ENCODE assay signal across 3 fruit fly cellular contexts in the genomic region with DNA sequence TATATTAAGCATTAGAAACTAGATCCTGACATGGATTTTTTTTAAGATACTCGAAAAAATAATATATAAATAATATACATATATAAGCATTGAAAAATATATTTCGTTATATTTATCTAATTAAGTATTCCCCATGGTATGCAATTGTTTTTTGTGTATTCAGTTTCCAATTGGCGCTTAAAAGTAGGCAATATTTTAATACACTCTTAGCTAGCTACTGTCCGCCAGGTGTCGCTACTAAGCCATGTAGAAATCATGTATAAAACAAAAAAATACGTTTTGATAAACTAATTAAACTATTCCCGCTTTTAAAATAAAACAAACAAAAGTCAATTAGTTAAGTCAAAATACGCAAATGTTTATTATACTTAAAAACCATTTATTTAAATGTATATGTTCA.
TF ChIP-seq lines count a peak whose summit lies in the region.

No protein-coding gene starts in this region.

TF ChIP-seq in whole organism, adult, 20 proteins besides CTCF, POLR2A, EP300 and RAD21 (continued from another document):
- TF ChIP-seq CG5204 (GFP tag; optimal IDR thresholded peaks at IDR 0.05; lab: Kevin White, UChicago) (no peak), CG1620 (GFP tag; optimal IDR thresholded peaks at IDR 0.05; lab: Kevin White, UChicago) (peak; percentile 39), ovo (GFP tag; optimal IDR thresholded peaks at IDR 0.05; lab: Kevin White, UChicago) (no peak)

TF ChIP-seq in whole organism, embryonic, 481 proteins besides CTCF, POLR2A, EP300 and RAD21 (continued from another document and continues in another):
- TF ChIP-seq CG10979 (tag; optimal IDR thresholded peaks at IDR 0.05; lab: Kevin White, UChicago) (peak; percentile 63), E2f2 (GFP tag; IDR thresholded peaks at IDR 0.05; lab: Robert Waterston, UW) (peak; percentile 26; the same call in 1 of the 2 replicates), lmd (GFP tag; IDR thresholded peaks at IDR 0.05; lab: Robert Waterston, UW) (no peak; the same call in 1 of the 2 replicates), ken (GFP tag; IDR thresholded peaks at IDR 0.05; lab: Robert Waterston, UW) (no peak), odd (GFP tag; optimal IDR thresholded peaks at IDR 0.05; lab: Kevin White, UChicago) (peak; percentile 24), CG2712 (tag; optimal IDR thresholded peaks at IDR 0.05; lab: Kevin White, UChicago) (peak; percentile 64), CG4328 (GFP tag; optimal IDR thresholded peaks at IDR 0.05; lab: Kevin White, UChicago) (peak; percentile 48), twi (tag; optimal IDR thresholded peaks at IDR 0.05; lab: Kevin White, UChicago) (peak; percentile 20), CG6683 (GFP tag; optimal IDR thresholded peaks at IDR 0.05; lab: Kevin White, UChicago) (peak; percentile 7), lola (GFP tag; optimal IDR thresholded peaks at IDR 0.05; lab: Kevin White, UChicago) (no peak), dati (GFP tag; IDR thresholded peaks at IDR 0.05; lab: Robert Waterston, UW) (no peak), Lim3 (GFP tag; IDR thresholded peaks at IDR 0.05; lab: Robert Waterston, UW) (no peak), yki (optimal IDR thresholded peaks at IDR 0.05; lab: Kevin White, UChicago) (no peak), CG7271 (tag; optimal IDR thresholded peaks at IDR 0.05; lab: Kevin White, UChicago) (peak; percentile 37), ap (GFP tag; IDR thresholded peaks at IDR 0.05; lab: Robert Waterston, UW) (0 out of 2 replicates have a peak, but pooled peaks have one; percentile 13), E2f1 (GFP tag; IDR thresholded peaks at IDR 0.05; lab: Robert Waterston, UW) (no peak), row (GFP tag; IDR thresholded peaks at IDR 0.05; lab: Robert Waterston, UW) (no peak), CG11560 (tag; IDR thresholded peaks at IDR 0.05; lab: Robert Waterston, UW) (no peak), HmgD (GFP tag; optimal IDR thresholded peaks at IDR 0.05; lab: Kevin White, UChicago) (no peak), sens (GFP tag; lab: Kevin White, UChicago) (peak; percentile 89), ase (GFP tag; IDR thresholded peaks at IDR 0.05; lab: Robert Waterston, UW) (peak; percentile 45; the same call in 1 of the 3 replicates), Gug (GFP tag; IDR thresholded peaks at IDR 0.05; lab: Robert Waterston, UW) (no peak), dm (GFP tag; optimal IDR thresholded peaks at IDR 0.05; lab: Kevin White, UChicago) (no peak), CG7556 (GFP tag; optimal IDR thresholded peaks at IDR 0.05; lab: Kevin White, UChicago) (no peak), CG10431 (GFP tag; optimal IDR thresholded peaks at IDR 0.05; lab: Kevin White, UChicago) (peak; percentile 57), CG12769 (tag; optimal IDR thresholded peaks at IDR 0.05; lab: Kevin White, UChicago) (no peak), Trl (optimal IDR thresholded peaks at IDR 0.05; lab: Kevin White, UChicago) (no peak), Trl (GFP tag; optimal IDR thresholded peaks at IDR 0.05; lab: Kevin White, UChicago) (no peak), CG10959 (GFP tag; IDR thresholded peaks at IDR 0.05; lab: Robert Waterston, UW) (peak; percentile 21; the same call in 1 of the 2 replicates), Hmr (GFP tag; optimal IDR thresholded peaks at IDR 0.05; lab: Kevin White, UChicago) (peak; percentile 36), H2.0 (GFP tag; IDR thresholded peaks at IDR 0.05; lab: Robert Waterston, UW) (no peak), p53 (GFP tag; optimal IDR thresholded peaks at IDR 0.05; lab: Kevin White, UChicago) (no peak), Camta (GFP tag; optimal IDR thresholded peaks at IDR 0.05; lab: Kevin White, UChicago) (no peak), H15 (GFP tag; IDR thresholded peaks at IDR 0.05; lab: Robert Waterston, UW) (0 out of 3 replicates have a peak, but pooled peaks have one; percentile 38), Sin3A (optimal IDR thresholded peaks at IDR 0.05; lab: Kevin White, UChicago) (no peak), CG18764 (GFP tag; optimal IDR thresholded peaks at IDR 0.05; lab: Kevin White, UChicago) (peak; percentile 40), Pdp1 (GFP tag; optimal IDR thresholded peaks at IDR 0.05; lab: Kevin White, UChicago) (peak in 1 of 2 experiments; percentile 51), usp (GFP tag; optimal IDR thresholded peaks at IDR 0.05; lab: Kevin White, UChicago) (no peak), gt (GFP tag; IDR thresholded peaks at IDR 0.05; lab: Robert Waterston, UW) (no peak), Spps (tag; optimal IDR thresholded peaks at IDR 0.05; lab: Kevin White, UChicago) (peak; percentile 16), Drgx (GFP tag; IDR thresholded peaks at IDR 0.05; lab: Robert Waterston, UW) (no peak), CG13775 (GFP tag; optimal IDR thresholded peaks at IDR 0.05; lab: Kevin White, UChicago) (peak; percentile 32), CG12104 (GFP tag; optimal IDR thresholded peaks at IDR 0.05; lab: Kevin White, UChicago) (peak; percentile 79), salm (tag; optimal IDR thresholded peaks at IDR 0.05; lab: Kevin White, UChicago) (peak; percentile 4), fd3F (GFP tag; optimal IDR thresholded peaks at IDR 0.05; lab: Kevin White, UChicago) (peak; percentile 14), CG12391 (tag; optimal IDR thresholded peaks at IDR 0.05; lab: Kevin White, UChicago) (peak; percentile 43), br (optimal IDR thresholded peaks at IDR 0.05; lab: Kevin White, UChicago) (no peak), bcd (GFP tag; optimal IDR thresholded peaks at IDR 0.05; lab: Kevin White, UChicago) (peak; percentile 23), D (optimal IDR thresholded peaks at IDR 0.05; lab: Kevin White, UChicago) (no peak), D (GFP tag; optimal IDR thresholded peaks at IDR 0.05; lab: Kevin White, UChicago) (peak; percentile 51), CG12942 (GFP tag; optimal IDR thresholded peaks at IDR 0.05; lab: Kevin White, UChicago) (peak; percentile 20), CG31441 (GFP tag; IDR thresholded peaks at IDR 0.05; lab: Robert Waterston, UW) (peak; percentile 72), CG15269 (tag; optimal IDR thresholded peaks at IDR 0.05; lab: Kevin White, UChicago) (peak; percentile 53), wek (GFP tag; optimal IDR thresholded peaks at IDR 0.05; lab: Kevin White, UChicago) (no peak), zfh1 (GFP tag; IDR thresholded peaks at IDR 0.05; lab: Robert Waterston, UW) (no peak; the same call in 2 of the 3 replicates), Dip2 (GFP tag; IDR thresholded peaks at IDR 0.05; lab: Robert Waterston, UW) (no peak), amos (GFP tag; IDR thresholded peaks at IDR 0.05; lab: Robert Waterston, UW; ENCODE audit: partially characterized antibody) (peak; percentile 52; the same call in 1 of the 2 replicates), oc (tag; optimal IDR thresholded peaks at IDR 0.05; lab: Kevin White, UChicago) (no peak), Taf1 (GFP tag; IDR thresholded peaks at IDR 0.05; lab: Robert Waterston, UW) (no peak), CG6272 (GFP tag; IDR thresholded peaks at IDR 0.05; lab: Robert Waterston, UW) (no peak), CG10267 (tag; optimal IDR thresholded peaks at IDR 0.05; lab: Kevin White, UChicago) (peak; percentile 71), abd-A (tag; optimal IDR thresholded peaks at IDR 0.05; lab: Kevin White, UChicago) (no peak), esg (GFP tag; conservative IDR thresholded peaks at IDR 0.05; lab: Robert Waterston, UW) (no peak)

TF ChIP-seq in whole organism, prepupa, 60 proteins besides CTCF, POLR2A, EP300 and RAD21 (continued from another document):
- TF ChIP-seq CG1621 (tag; optimal IDR thresholded peaks at IDR 0.05; lab: Kevin White, UChicago), result no peak
- peak in 1 of 2 experiments; percentile 11 for TF ChIP-seq salr (GFP tag; optimal IDR thresholded peaks at IDR 0.05; lab: Kevin White, UChicago)
- no peak for TF ChIP-seq eg (GFP tag; IDR thresholded peaks at IDR 0.05; lab: Robert Waterston, UW)
- peak; percentile 59 for TF ChIP-seq pdm3 (GFP tag; optimal IDR thresholded peaks at IDR 0.05; lab: Kevin White, UChicago)
- no peak for TF ChIP-seq CG16779 (tag; optimal IDR thresholded peaks at IDR 0.05; lab: Kevin White, UChicago)
- peak; percentile 55 for TF ChIP-seq topi (GFP tag; optimal IDR thresholded peaks at IDR 0.05; lab: Kevin White, UChicago)
- TF ChIP-seq CG6808 (GFP tag; optimal IDR thresholded peaks at IDR 0.05; lab: Kevin White, UChicago), result no peak
- TF ChIP-seq Ets96B (tag; optimal IDR thresholded peaks at IDR 0.05; lab: Kevin White, UChicago), result peak; percentile 11
- TF ChIP-seq dac (GFP tag; optimal IDR thresholded peaks at IDR 0.05; lab: Kevin White, UChicago), result no peak
- TF ChIP-seq CG10669 (GFP tag; optimal IDR thresholded peaks at IDR 0.05; lab: Kevin White, UChicago), result peak; percentile 11
- TF ChIP-seq CG6854 (GFP tag; optimal IDR thresholded peaks at IDR 0.05; lab: Kevin White, UChicago), result no peak
- peak; percentile 34 for TF ChIP-seq cyc (GFP tag; optimal IDR thresholded peaks at IDR 0.05; lab: Kevin White, UChicago)
- peak; percentile 11 for TF ChIP-seq fkh (GFP tag; optimal IDR thresholded peaks at IDR 0.05; lab: Kevin White, UChicago)
- TF ChIP-seq fd85E (GFP tag; optimal IDR thresholded peaks at IDR 0.05; lab: Kevin White, UChicago), result no peak
- no peak for TF ChIP-seq CG10631 (GFP tag; optimal IDR thresholded peaks at IDR 0.05; lab: Kevin White, UChicago)
- no peak for TF ChIP-seq Hr38 (GFP tag; optimal IDR thresholded peaks at IDR 0.05; lab: Kevin White, UChicago)
- no peak for TF ChIP-seq CG15336 (GFP tag; IDR thresholded peaks at IDR 0.05; lab: Robert Waterston, UW)
- TF ChIP-seq CG6792 (GFP tag; optimal IDR thresholded peaks at IDR 0.05; lab: Kevin White, UChicago), result no peak
- peak; percentile 7 for TF ChIP-seq Hr39 (GFP tag; optimal IDR thresholded peaks at IDR 0.05; lab: Kevin White, UChicago)
- TF ChIP-seq esn (GFP tag; optimal IDR thresholded peaks at IDR 0.05; lab: Kevin White, UChicago), result peak; percentile 42
- no peak for TF ChIP-seq CG11902 (GFP tag; optimal IDR thresholded peaks at IDR 0.05; lab: Kevin White, UChicago)
- TF ChIP-seq achi (GFP tag; optimal IDR thresholded peaks at IDR 0.05; lab: Kevin White, UChicago), result peak; percentile 30
- TF ChIP-seq CG8119 (GFP tag; IDR thresholded peaks at IDR 0.05; lab: Robert Waterston, UW), result no peak
- TF ChIP-seq acj6 (GFP tag; optimal IDR thresholded peaks at IDR 0.05; lab: Kevin White, UChicago), result peak; percentile 46
- TF ChIP-seq OdsH (GFP tag; optimal IDR thresholded peaks at IDR 0.05; lab: Kevin White, UChicago), result no peak
- no peak for TF ChIP-seq Gug (GFP tag; IDR thresholded peaks at IDR 0.05; lab: Robert Waterston, UW)
- TF ChIP-seq CG7368 (GFP tag; optimal IDR thresholded peaks at IDR 0.05; lab: Kevin White, UChicago), result no peak
- TF ChIP-seq CG3032 (tag; optimal IDR thresholded peaks at IDR 0.05; lab: Kevin White, UChicago), result peak; percentile 20
- TF ChIP-seq Sox14 (GFP tag; optimal IDR thresholded peaks at IDR 0.05; lab: Kevin White, UChicago), result peak; percentile 27
- no peak for TF ChIP-seq Smox (GFP tag; optimal IDR thresholded peaks at IDR 0.05; lab: Kevin White, UChicago)
- peak; percentile 57 for TF ChIP-seq svp (GFP tag; lab: Kevin White, UChicago)
- TF ChIP-seq Lpt (GFP tag; optimal IDR thresholded peaks at IDR 0.05; lab: Kevin White, UChicago), result no peak
- no peak for TF ChIP-seq Ets21C (GFP tag; optimal IDR thresholded peaks at IDR 0.05; lab: Kevin White, UChicago)
- no peak for TF ChIP-seq dsx (GFP tag; optimal IDR thresholded peaks at IDR 0.05; lab: Kevin White, UChicago; ENCODE audit: poor library complexity, severe bottlenecking)
- TF ChIP-seq Eip75B (GFP tag; optimal IDR thresholded peaks at IDR 0.05; lab: Kevin White, UChicago), result no peak
- TF ChIP-seq CG9139 (GFP tag; optimal IDR thresholded peaks at IDR 0.05; lab: Kevin White, UChicago), result no peak
- peak; percentile 11 for TF ChIP-seq CG31627 (GFP tag; optimal IDR thresholded peaks at IDR 0.05; lab: Kevin White, UChicago)
- peak; percentile 79 for TF ChIP-seq Eip78C (GFP tag; lab: Kevin White, UChicago)
- peak; percentile 7 for TF ChIP-seq Sox102F (GFP tag; optimal IDR thresholded peaks at IDR 0.05; lab: Kevin White, UChicago)
- TF ChIP-seq CG11294 (GFP tag; IDR thresholded peaks at IDR 0.05; lab: Robert Waterston, UW), result no peak
- no peak for TF ChIP-seq ss (GFP tag; optimal IDR thresholded peaks at IDR 0.05; lab: Kevin White, UChicago)
